Fruit fly (Drosophila melanogaster) whole organism, embryonic: ENCODE measurements around the gene obst-B.

Experiments
- ATbp ChIP-seq: fragments of 200-800 bp; sonication (Bioruptor generic); optimal IDR thresholded peaks from 2 replicates; lab custom pipeline; 2017; ENCODE audit warnings: missing biosample characterization, mild to moderate bottlenecking, missing genetic modification characterization, missing genetic modification reagents
- Asciz ChIP-seq: fragments of 200-800 bp; sonication (Bioruptor generic); optimal IDR thresholded peaks from 2 replicates; lab custom pipeline; 2017; ENCODE audit warnings: missing biosample characterization, mild to moderate bottlenecking, missing genetic modification characterization, missing genetic modification reagents
- Blimp-1 ChIP-seq: fragments of 200-800 bp; sonication (Bioruptor generic); optimal IDR thresholded peaks from 3 replicates; lab custom pipeline; 2018; ENCODE audit warnings: missing biosample characterization, missing genetic modification characterization, mild to moderate bottlenecking, moderate library complexity, missing genetic modification reagents
- CG12104 ChIP-seq: fragments of 200-800 bp; sonication (Bioruptor generic); optimal IDR thresholded peaks from 3 replicates; lab custom pipeline; 2016; ENCODE audit warnings: missing biosample characterization, missing genetic modification characterization
- CG13287 ChIP-seq: fragments of 200-800 bp; sonication (Bioruptor generic); IDR thresholded peaks from 2 replicates; pipeline ENCODE4 v1.3.6; 2022; ENCODE audit warnings: missing biosample characterization, missing genetic modification characterization; ENCODE audit not compliant: partially characterized antibody
- CG1603 ChIP-seq: fragments of 200-800 bp; sonication (Bioruptor generic); optimal IDR thresholded peaks from 2 replicates; lab custom pipeline; 2019; ENCODE audit warnings: missing biosample characterization, mild to moderate bottlenecking, missing genetic modification characterization, moderate library complexity
- CG16813 ChIP-seq: fragments of 200-800 bp; sonication (Bioruptor generic); IDR thresholded peaks from 3 replicates; pipeline ENCODE4 v1.3.6; 2022; ENCODE audit warnings: missing biosample characterization, missing genetic modification characterization; ENCODE audit not compliant: partially characterized antibody
- CG17328 ChIP-seq: fragments of 200-800 bp; sonication (Bioruptor generic); IDR thresholded peaks from 2 replicates; pipeline ENCODE4 v1.3.6; 2022; ENCODE audit warnings: missing biosample characterization, missing genetic modification characterization
- CG17802 ChIP-seq: fragments of 200-800 bp; sonication (Bioruptor generic); optimal IDR thresholded peaks from 2 replicates; lab custom pipeline; 2018; ENCODE audit warnings: missing biosample characterization, mild to moderate bottlenecking, missing genetic modification characterization, moderate library complexity
- CG2116 ChIP-seq: fragments of 200-800 bp; sonication (Bioruptor generic); optimal IDR thresholded peaks from 3 replicates; lab custom pipeline; 2018; ENCODE audit warnings: missing biosample characterization, mild to moderate bottlenecking, missing genetic modification characterization
- CG32767 ChIP-seq: fragments of 200-800 bp; sonication (Bioruptor generic); IDR thresholded peaks from 2 replicates; pipeline ENCODE4 v1.3.6; 2022; ENCODE audit warnings: missing biosample characterization, missing genetic modification characterization
- CG32772 ChIP-seq: fragments of 200-800 bp; sonication (Bioruptor generic); IDR thresholded peaks from 2 replicates; pipeline ENCODE4 v1.3.6; 2022; ENCODE audit warnings: missing biosample characterization, missing genetic modification characterization
- CG6791 ChIP-seq: fragments of 200-800 bp; sonication (Bioruptor generic); IDR thresholded peaks from 3 replicates; pipeline ENCODE4 v1.3.6; 2022; ENCODE audit warnings: missing biosample characterization, missing genetic modification characterization; ENCODE audit not compliant: partially characterized antibody
- CTCF ChIP-seq: fragments of 200-800 bp; sonication (Bioruptor generic); optimal IDR thresholded peaks from 2 replicates; lab custom pipeline; 2017; ENCODE audit warnings: missing biosample characterization, mild to moderate bottlenecking, missing genetic modification characterization, moderate library complexity
- D19A ChIP-seq: fragments of 200-800 bp; optimal IDR thresholded peaks from 3 replicates; lab custom pipeline; 2019; ENCODE audit warnings: missing biosample characterization, mild to moderate bottlenecking, missing genetic modification characterization, moderate library complexity
- Drgx ChIP-seq: fragments of 200-800 bp; sonication (Bioruptor generic); IDR thresholded peaks from 2 replicates; pipeline ENCODE4 v1.3.6; 2022; ENCODE audit warnings: missing biosample characterization, missing genetic modification characterization
- Ets65A ChIP-seq: fragments of 200-800 bp; sonication (Bioruptor generic); peaks from one replicate; lab custom pipeline; 2016; ENCODE audit warnings: missing biosample characterization, missing genetic modification characterization
- Gsc ChIP-seq: fragments of 200-800 bp; sonication (Bioruptor generic); IDR thresholded peaks from 2 replicates; pipeline ENCODE4 v1.3.6; 2022; ENCODE audit warnings: missing biosample characterization, missing genetic modification characterization
- HHEX ChIP-seq: fragments of 200-800 bp; sonication (Bioruptor generic); optimal IDR thresholded peaks from 3 replicates; lab custom pipeline; 2017; ENCODE audit warnings: missing biosample characterization, mild to moderate bottlenecking, missing genetic modification characterization, missing genetic modification reagents
- Hmx ChIP-seq: fragments of 200-800 bp; sonication (Bioruptor generic); optimal IDR thresholded peaks from 2 replicates; lab custom pipeline; 2016; ENCODE audit warnings: missing biosample characterization, missing genetic modification characterization
- Hr51 ChIP-seq, 2 experiments: fragments of 200-800 bp; sonication (Bioruptor generic); optimal IDR thresholded peaks; 2 replicates in 1 of 2; 3 replicates in 1 of 2; lab custom pipeline; 2016 to 2018; ENCODE audit warnings: missing biosample characterization in 2 of 2, missing genetic modification characterization in 2 of 2, mild to moderate bottlenecking in 1 of 2, moderate library complexity in 1 of 2
- Mrtf ChIP-seq: fragments of 200-800 bp; sonication (Bioruptor generic); IDR thresholded peaks from 3 replicates; pipeline ENCODE4 v1.3.6; 2022; ENCODE audit warnings: missing biosample characterization, missing genetic modification characterization
- Myb ChIP-seq: fragments of 200-800 bp; sonication (Bioruptor generic); optimal IDR thresholded peaks from 2 replicates; lab custom pipeline; 2016; ENCODE audit warnings: missing biosample characterization, missing genetic modification characterization
- Opbp ChIP-seq: fragments of 200-800 bp; sonication (Bioruptor generic); IDR thresholded peaks from 3 replicates; pipeline ENCODE4 v1.3.6; 2022; ENCODE audit warnings: missing biosample characterization, missing genetic modification characterization; ENCODE audit not compliant: partially characterized antibody
- Scr ChIP-seq: fragments of 200-800 bp; sonication (Bioruptor generic); IDR thresholded peaks from 2 replicates; pipeline ENCODE4 v1.3.6; 2022; ENCODE audit warnings: missing biosample characterization, missing genetic modification characterization; ENCODE audit not compliant: partially characterized antibody
- Sox102F ChIP-seq: fragments of 200-800 bp; sonication (Bioruptor generic); optimal IDR thresholded peaks from 2 replicates; lab custom pipeline; 2018; ENCODE audit warnings: missing biosample characterization, mild to moderate bottlenecking, missing genetic modification characterization, moderate library complexity
- amos ChIP-seq: fragments of 200-800 bp; sonication (Bioruptor generic); IDR thresholded peaks from 2 replicates; pipeline ENCODE4 v1.3.6; 2022; ENCODE audit warnings: missing biosample characterization, missing genetic modification characterization; ENCODE audit not compliant: partially characterized antibody
- ato ChIP-seq: fragments of 200-800 bp; sonication (Bioruptor generic); IDR thresholded peaks from 2 replicates; pipeline ENCODE4 v1.3.6; 2022; ENCODE audit warnings: missing biosample characterization, missing genetic modification characterization; ENCODE audit not compliant: partially characterized antibody
- az2 ChIP-seq: fragments of 200-800 bp; sonication (Bioruptor generic); optimal IDR thresholded peaks from 3 replicates; lab custom pipeline; 2016; ENCODE audit warnings: missing biosample characterization, missing genetic modification characterization
- bbx ChIP-seq: fragments of 200-800 bp; sonication (Bioruptor generic); IDR thresholded peaks from 2 replicates; pipeline ENCODE4 v1.3.6; 2022; ENCODE audit warnings: missing biosample characterization, missing genetic modification characterization; ENCODE audit not compliant: partially characterized antibody
- chinmo ChIP-seq: fragments of 200-800 bp; sonication (Bioruptor generic); IDR thresholded peaks from 4 replicates; pipeline ENCODE4 v1.3.6; 2022; ENCODE audit warnings: missing biosample characterization, missing genetic modification characterization; ENCODE audit not compliant: partially characterized antibody
- dan ChIP-seq: fragments of 200-800 bp; sonication (Bioruptor generic); IDR thresholded peaks from 2 replicates; pipeline ENCODE4 v1.3.6; 2022; ENCODE audit warnings: missing biosample characterization, missing genetic modification characterization
- eve ChIP-seq, 2 experiments: fragments of >200 bp; optimal IDR thresholded peaks; 2 replicates each; lab custom pipeline; 2017; ENCODE audit warnings: missing biosample characterization in 2 of 2, missing genetic modification characterization in 2 of 2
- gro ChIP-seq: fragments of 200-800 bp; sonication (Bioruptor generic); optimal IDR thresholded peaks from 2 replicates; lab custom pipeline; 2016; ENCODE audit warnings: missing biosample characterization, missing genetic modification characterization
- insv ChIP-seq, 2 experiments: fragments of 200-800 bp; sonication (Bioruptor generic); optimal IDR thresholded peaks; 3 replicates each; lab custom pipeline; 2016 to 2018; ENCODE audit warnings: missing biosample characterization in 2 of 2, missing genetic modification characterization in 2 of 2
- jigr1 ChIP-seq: fragments of 200-800 bp; sonication (Bioruptor generic); IDR thresholded peaks from 3 replicates; pipeline ENCODE4 v1.3.6; 2022; ENCODE audit warnings: missing biosample characterization, missing genetic modification characterization
- kni ChIP-seq: fragments of 200-800 bp; sonication (Bioruptor generic); optimal IDR thresholded peaks from 3 replicates; lab custom pipeline; 2017; ENCODE audit warnings: mild to moderate bottlenecking, missing biosample characterization, missing genetic modification reagents, missing genetic modification characterization
- knrl ChIP-seq: fragments of 200-800 bp; sonication (Bioruptor generic); IDR thresholded peaks from 3 replicates; pipeline ENCODE4 v1.3.6; 2022; ENCODE audit warnings: missing biosample characterization, missing genetic modification characterization; ENCODE audit not compliant: partially characterized antibody
- luna ChIP-seq: fragments of 200-800 bp; sonication (Bioruptor generic); optimal IDR thresholded peaks from 2 replicates; lab custom pipeline; 2016; ENCODE audit warnings: missing biosample characterization, missing genetic modification characterization
- nerfin-2 ChIP-seq: fragments of 200-800 bp; sonication (Bioruptor generic); IDR thresholded peaks from 2 replicates; pipeline ENCODE4 v1.3.6; 2022; ENCODE audit warnings: missing biosample characterization, missing genetic modification characterization; ENCODE audit not compliant: partially characterized antibody
- rib ChIP-seq: fragments of 200-800 bp; sonication (Bioruptor generic); IDR thresholded peaks from 2 replicates; pipeline ENCODE4 v1.3.6; 2022; ENCODE audit warnings: missing biosample characterization, missing genetic modification characterization
- vnd ChIP-seq: fragments of 200-800 bp; sonication (Bioruptor generic); IDR thresholded peaks from 3 replicates; pipeline ENCODE4 v1.3.6; 2022; ENCODE audit warnings: missing biosample characterization, missing genetic modification characterization; ENCODE audit not compliant: partially characterized antibody
- wdn ChIP-seq: fragments of 200-800 bp; sonication (Bioruptor generic); IDR thresholded peaks from 2 replicates; pipeline ENCODE4 v1.3.6; 2022; ENCODE audit warnings: missing biosample characterization, missing genetic modification characterization
- yki ChIP-seq: fragments of >200 bp; optimal IDR thresholded peaks from 3 replicates; lab custom pipeline; 2018
- zen2 ChIP-seq: fragments of 200-800 bp; sonication (Bioruptor generic); IDR thresholded peaks from 3 replicates; pipeline ENCODE4 v1.3.6; 2022; ENCODE audit warnings: missing biosample characterization, missing genetic modification characterization; ENCODE audit not compliant: partially characterized antibody
- zfh1 ChIP-seq: fragments of 200-800 bp; sonication (Bioruptor generic); IDR thresholded peaks from 3 replicates; pipeline ENCODE4 v1.3.6; 2022; ENCODE audit warnings: missing biosample characterization, missing genetic modification characterization

The obst-B gene

DNA sequence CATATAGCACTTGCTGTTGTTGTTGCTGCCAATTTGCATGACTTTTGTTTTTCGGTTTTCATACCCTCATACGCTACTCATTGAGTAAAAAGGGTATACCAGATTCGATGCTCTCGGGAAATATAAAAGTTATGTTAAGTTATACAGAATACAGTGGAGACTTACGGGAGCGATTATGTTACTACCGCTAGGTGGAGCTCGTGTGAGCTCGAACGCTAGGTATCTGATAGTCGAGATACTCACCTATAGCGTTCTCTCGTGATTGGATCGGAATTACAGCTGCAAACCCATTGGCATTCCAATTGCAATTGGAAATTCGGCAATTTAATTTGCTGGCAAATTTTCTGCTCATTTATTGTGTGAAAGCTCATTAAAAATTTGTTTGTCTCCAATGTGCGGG, 920 bp downstream of the obst-B start (continued):
- TF ChIP-seq CG12104, result no peak
- peak; percentile 95 for TF ChIP-seq nerfin-2
- no peak for TF ChIP-seq jigr1
- TF ChIP-seq insv (GFP tag; optimal IDR thresholded peaks at IDR 0.05; lab: Kevin White, UChicago), result no peak
- TF ChIP-seq Opbp (GFP tag; lab: Robert Waterston, UW), result peak; percentile 52; the same call in 1 of the 3 replicates
- no peak for TF ChIP-seq ATbp (GFP tag; lab: Kevin White, UChicago)
- TF ChIP-seq CG16813, result peak; percentile 78
- TF ChIP-seq chinmo (GFP tag; lab: Robert Waterston, UW), result 0 out of 4 replicates have a peak, but pooled peaks have one; percentile 31
- TF ChIP-seq CG32767 (GFP tag; lab: Robert Waterston, UW), result no peak
- TF ChIP-seq CG17802, result no peak
- TF ChIP-seq CG6791, result peak; percentile 78
- peak; percentile 75 for TF ChIP-seq bbx (GFP tag; lab: Robert Waterston, UW)
- no peak for TF ChIP-seq D19A (tag; lab: Kevin White, UChicago)
- peak; percentile 81 for TF ChIP-seq ato (GFP tag; lab: Robert Waterston, UW)
- peak; percentile 55; the same call in 1 of the 2 replicates for TF ChIP-seq Scr (GFP tag; lab: Robert Waterston, UW)
- no peak for TF ChIP-seq az2 (GFP tag; lab: Kevin White, UChicago)
- TF ChIP-seq zen2 (GFP tag; lab: Robert Waterston, UW), result peak; percentile 40; the same call in 1 of the 3 replicates
- TF ChIP-seq eve (GFP tag; optimal IDR thresholded peaks at IDR 0.05; lab: Kevin White, UChicago), result no peak
- no peak for TF ChIP-seq wdn (GFP tag; lab: Robert Waterston, UW)
- no peak for TF ChIP-seq HHEX (GFP tag; lab: Kevin White, UChicago)
- 0 out of 2 replicates have a peak, but pooled peaks have one; percentile 20 for TF ChIP-seq amos
- peak; percentile 7 for TF ChIP-seq CG1603 (tag; lab: Kevin White, UChicago)
- no peak for TF ChIP-seq luna (GFP tag; lab: Kevin White, UChicago)
- TF ChIP-seq knrl, result peak; percentile 43; the same call in 1 of the 3 replicates
- no peak for TF ChIP-seq CG17328
- peak; percentile 80 for TF ChIP-seq vnd (GFP tag; lab: Robert Waterston, UW)
- no peak for TF ChIP-seq Gsc (GFP tag; lab: Robert Waterston, UW)
- peak; percentile 83 for TF ChIP-seq CTCF
- TF ChIP-seq CG32772 (GFP tag; lab: Robert Waterston, UW), result 0 out of 2 replicates have a peak, but pooled peaks have one; percentile 9
- no peak for TF ChIP-seq yki

DNA sequence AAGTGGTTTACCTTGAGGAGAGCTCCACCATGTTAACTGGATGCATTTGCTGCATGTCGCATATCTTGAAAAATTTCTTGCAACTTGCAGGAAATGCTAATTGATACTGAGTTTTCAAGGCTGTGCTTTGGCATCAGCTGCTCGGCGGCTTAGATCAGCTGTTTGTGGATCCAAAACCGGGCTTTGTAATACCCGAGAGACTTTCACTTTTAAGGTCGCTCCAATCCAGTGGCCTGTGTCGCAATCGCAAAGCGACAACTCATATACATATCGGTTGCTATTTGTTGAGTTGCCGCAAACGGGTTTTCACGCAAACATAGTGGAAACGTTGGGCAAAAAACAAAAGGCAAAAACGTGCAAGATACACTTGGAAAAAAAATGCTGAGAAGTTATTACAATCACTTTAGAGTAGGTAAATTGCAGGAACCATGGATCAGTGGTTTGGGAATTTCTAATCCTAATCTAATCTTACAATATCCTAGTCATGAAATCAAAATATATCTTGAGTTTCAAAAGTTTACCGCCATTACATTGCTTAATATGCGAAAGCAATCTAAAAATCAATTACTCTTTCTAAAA, 3.4 kb downstream of the obst-B start:
- TF ChIP-seq Sox102F (GFP tag; lab: Kevin White, UChicago) (peak; percentile 12), Hr51 (GFP tag; optimal IDR thresholded peaks at IDR 0.05; lab: Kevin White, UChicago) (peak in 1 of 2 experiments; percentile 33), chinmo (GFP tag; lab: Robert Waterston, UW) (0 out of 4 replicates have a peak, but pooled peaks have one; percentile 60), Myb (GFP tag; lab: Kevin White, UChicago) (no peak), rib (GFP tag; lab: Robert Waterston, UW) (no peak), zfh1 (GFP tag; lab: Robert Waterston, UW) (no peak), Blimp-1 (GFP tag; lab: Kevin White, UChicago) (peak; percentile 51), Ets65A (peak; percentile 14), CG2116 (GFP tag; lab: Kevin White, UChicago) (no peak), dan (GFP tag; lab: Robert Waterston, UW) (no peak), Drgx (GFP tag; lab: Robert Waterston, UW) (peak; percentile 39), Hmx (GFP tag; lab: Kevin White, UChicago) (no peak), CG13287 (GFP tag; lab: Robert Waterston, UW) (no peak), Asciz (no peak), Mrtf (GFP tag; lab: Robert Waterston, UW) (no peak), gro (no peak), kni (GFP tag; lab: Kevin White, UChicago) (no peak)
